Worm (Caenorhabditis elegans): ENCODE data around the gene ZC504.1.

Gene ZC504.1

ce11 chrX:10376989-10377388, 30.0 kb upstream of the ZC504.1 start:
- TF ChIP-seq hlh-13 (GFP tag; optimal IDR thresholded peaks at IDR 0.05) (no peak), dve-1 (tag; optimal IDR thresholded peaks at IDR 0.05) (no peak), odd-2 (tag; optimal IDR thresholded peaks at IDR 0.05) (no peak), fkh-6 (tag; optimal IDR thresholded peaks at IDR 0.05) (no peak), ttx-3 (tag; optimal IDR thresholded peaks at IDR 0.05) (no peak), lin-11 (tag; optimal IDR thresholded peaks at IDR 0.05) (no peak), C08G9.2 (tag; optimal IDR thresholded peaks at IDR 0.05) (no peak), ceh-14 (tag; optimal IDR thresholded peaks at IDR 0.05) (no peak), tbx-2 (tag; optimal IDR thresholded peaks at IDR 0.05) (no peak), elt-4 (tag; optimal IDR thresholded peaks at IDR 0.05) (no peak), sdc-2 (tag; optimal IDR thresholded peaks at IDR 0.05) (no peak), elt-2 (tag; optimal IDR thresholded peaks at IDR 0.05) (no peak), zip-5 (tag; optimal IDR thresholded peaks at IDR 0.05) (no peak), npax-4 (tag; optimal IDR thresholded peaks at IDR 0.05) (no peak), F13H6.1 (tag; optimal IDR thresholded peaks at IDR 0.05) (no peak)

ce11 chrX:10377663-10378062, 29.3 kb upstream of the ZC504.1 start:
- TF ChIP-seq ceh-9 (tag; optimal IDR thresholded peaks at IDR 0.05) (no peak), lim-6 (tag; optimal IDR thresholded peaks at IDR 0.05) (peak; percentile 44), ceh-19 (GFP tag; optimal IDR thresholded peaks at IDR 0.05) (no peak), pha-4 (tag; optimal IDR thresholded peaks at IDR 0.05) (no peak), ceh-2 (tag; optimal IDR thresholded peaks at IDR 0.05) (peak; percentile 27), K02D7.2 (tag; optimal IDR thresholded peaks at IDR 0.05) (no peak), pros-1 (tag; optimal IDR thresholded peaks at IDR 0.05) (peak; percentile 40), hlh-8 (tag; optimal IDR thresholded peaks at IDR 0.05) (peak; percentile 46), ceh-6 (GFP tag; optimal IDR thresholded peaks at IDR 0.05) (peak; percentile 11), Y22D7AL.16 (tag; optimal IDR thresholded peaks at IDR 0.05) (no peak), ceh-18 (tag; optimal IDR thresholded peaks at IDR 0.05) (peak; percentile 86), rnt-1 (tag; optimal IDR thresholded peaks at IDR 0.05) (peak; percentile 44), ama-1 (optimal IDR thresholded peaks at IDR 0.05) (no peak), ets-4 (tag; optimal IDR thresholded peaks at IDR 0.05) (no peak), sox-4 (tag; optimal IDR thresholded peaks at IDR 0.05) (peak; percentile 5), hlh-15 (tag; optimal IDR thresholded peaks at IDR 0.05) (no peak), ceh-24 (tag; optimal IDR thresholded peaks at IDR 0.05) (no peak), madf-2 (tag; optimal IDR thresholded peaks at IDR 0.05) (peak; percentile 27), T23F11.4 (GFP tag; optimal IDR thresholded peaks at IDR 0.05) (no peak), ahr-1 (tag; optimal IDR thresholded peaks at IDR 0.05) (no peak), ceh-22 (tag; optimal IDR thresholded peaks at IDR 0.05) (no peak), dve-1 (tag; optimal IDR thresholded peaks at IDR 0.05) (no peak), fkh-10 (GFP tag; optimal IDR thresholded peaks at IDR 0.05) (no peak), gmeb-2 (tag; optimal IDR thresholded peaks at IDR 0.05) (no peak), nfya-1 (tag; optimal IDR thresholded peaks at IDR 0.05) (peak; percentile 76), fkh-6 (tag; optimal IDR thresholded peaks at IDR 0.05) (peak; percentile 24), unc-55 (GFP tag; optimal IDR thresholded peaks at IDR 0.05) (no peak), ztf-16 (tag; optimal IDR thresholded peaks at IDR 0.05) (no peak), tbx-7 (tag; optimal IDR thresholded peaks at IDR 0.05) (no peak), unc-3 (GFP tag; conservative IDR thresholded peaks at IDR 0.05) (no peak), unc-3 (tag; optimal IDR thresholded peaks at IDR 0.05) (no peak), odd-2 (tag; optimal IDR thresholded peaks at IDR 0.05) (no peak), hlh-6 (tag; optimal IDR thresholded peaks at IDR 0.05) (peak; percentile 55), elt-2 (tag; optimal IDR thresholded peaks at IDR 0.05) (peak; percentile 32), npax-4 (tag; optimal IDR thresholded peaks at IDR 0.05) (no peak), nhr-11 (tag; optimal IDR thresholded peaks at IDR 0.05) (no peak), tbx-2 (tag; optimal IDR thresholded peaks at IDR 0.05) (peak; percentile 72), K09A11.1 (tag; optimal IDR thresholded peaks at IDR 0.05; ENCODE audit: insufficient read depth) (peak; percentile 18), unc-86 (tag; optimal IDR thresholded peaks at IDR 0.05) (no peak), pha-2 (tag; optimal IDR thresholded peaks at IDR 0.05) (no peak), fax-1 (tag; optimal IDR thresholded peaks at IDR 0.05) (no peak), zip-5 (tag; optimal IDR thresholded peaks at IDR 0.05) (no peak), sdc-2 (tag; optimal IDR thresholded peaks at IDR 0.05) (peak; percentile 70), F13H6.1 (tag; optimal IDR thresholded peaks at IDR 0.05) (peak; percentile 65), ceh-14 (tag; optimal IDR thresholded peaks at IDR 0.05) (no peak), ceh-30 (tag; optimal IDR thresholded peaks at IDR 0.05) (no peak), lin-11 (tag; optimal IDR thresholded peaks at IDR 0.05) (peak; percentile 15)

All from whole organism, late embryonic.